Worm (Caenorhabditis elegans): ENCODE data around the gene T06E4.7.
A peak's percentile ranks its signal among the peaks of the same experiment; 100 is the strongest.

Gene T06E4.7

DNA sequence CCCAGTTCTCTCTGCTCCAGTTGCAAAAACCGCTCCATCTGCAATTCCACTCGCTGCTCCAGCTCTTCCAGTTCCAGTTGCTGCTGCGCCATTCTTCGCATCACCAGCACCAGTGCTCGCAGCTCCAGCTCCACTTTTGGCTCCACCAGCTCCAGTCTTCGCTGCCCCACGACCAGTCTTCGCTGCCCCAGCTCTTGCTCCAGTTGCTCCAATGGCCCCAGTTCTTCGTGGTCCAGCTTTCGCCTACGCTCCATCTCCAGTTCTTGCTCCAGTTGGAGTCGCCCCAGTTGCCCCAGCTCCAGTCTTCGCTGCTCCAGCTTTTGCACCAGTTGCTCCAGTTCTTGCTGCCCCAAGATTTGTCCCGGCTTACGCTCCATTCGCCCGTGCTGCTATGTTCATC lies 5.8 kb upstream of the T06E4.7 start (continued):
- 0 out of 2 replicates have a peak, but pooled peaks have one; percentile 41 for TF ChIP-seq nhr-120 (GFP tag; IDR thresholded peaks at IDR 0.05)
- no peak for TF ChIP-seq madf-10 (tag; optimal IDR thresholded peaks at IDR 0.05)
- 0 out of 2 replicates have a peak, but pooled peaks have one; percentile 23 for TF ChIP-seq madf-3 (GFP tag; IDR thresholded peaks at IDR 0.05)
- no peak for TF ChIP-seq mcd-1 (GFP tag; IDR thresholded peaks at IDR 0.05)
- TF ChIP-seq let-526 (GFP tag; IDR thresholded peaks at IDR 0.05): no peak
- TF ChIP-seq hlh-26 (GFP tag; conservative IDR thresholded peaks at IDR 0.05): no peak
- TF ChIP-seq bed-2 (GFP tag; IDR thresholded peaks at IDR 0.05): no peak
- TF ChIP-seq B0035.1 (tag; optimal IDR thresholded peaks at IDR 0.05): no peak
- no peak for TF ChIP-seq Y53F4B.3 (GFP tag; IDR thresholded peaks at IDR 0.05)
- no peak for TF ChIP-seq B0261.1 (tag; optimal IDR thresholded peaks at IDR 0.05)
- TF ChIP-seq ama-1 (optimal IDR thresholded peaks at IDR 0.05): no peak
- no peak for TF ChIP-seq ama-1 (GFP tag; optimal IDR thresholded peaks at IDR 0.05)
- TF ChIP-seq ztf-3 (GFP tag; optimal IDR thresholded peaks at IDR 0.05): no peak

DNA sequence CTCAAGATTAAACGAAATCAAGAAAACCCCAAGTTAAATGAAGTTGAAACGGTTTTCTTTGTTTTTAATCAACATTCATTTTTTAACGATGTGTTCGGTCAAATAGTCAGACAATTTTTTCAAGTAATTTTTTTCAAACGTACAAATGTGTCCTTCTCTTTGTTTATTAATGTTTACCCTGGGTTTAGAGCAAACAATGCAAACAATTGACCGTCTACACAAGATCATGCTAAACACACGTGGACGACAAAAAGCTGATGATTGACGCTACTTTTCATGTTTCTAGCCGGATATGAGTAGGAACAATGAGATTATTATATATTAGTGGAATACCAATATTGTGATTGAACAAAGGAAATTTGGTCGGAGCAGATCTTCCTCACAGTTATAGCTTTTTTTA lies 4.8 kb upstream of the T06E4.7 start:
- TF ChIP-seq let-607 (tag; optimal IDR thresholded peaks at IDR 0.05) (no peak), ztf-25 (GFP tag; IDR thresholded peaks at IDR 0.05) (no peak)

DNA sequence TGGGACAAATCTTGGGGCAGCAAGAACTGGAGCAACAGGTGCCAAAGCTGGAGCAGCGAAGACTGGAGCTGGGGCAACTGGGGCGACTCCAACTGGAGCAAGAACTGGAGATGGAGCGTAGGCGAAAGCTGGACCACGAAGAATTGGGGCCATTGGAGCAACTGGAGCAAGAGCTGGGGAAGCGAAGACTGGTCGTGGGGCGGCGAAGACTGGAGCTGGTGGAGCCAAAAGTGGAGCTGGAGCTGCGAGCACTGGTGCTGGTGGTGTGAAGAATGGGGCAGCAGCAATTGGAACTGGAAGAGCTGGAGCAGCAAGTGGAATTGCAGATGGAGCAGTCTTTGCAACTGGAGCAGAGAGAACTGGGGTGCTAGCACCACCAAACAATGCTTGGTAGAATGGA lies 3.9 kb upstream of the T06E4.7 start:
- 0 out of 2 replicates have a peak, but pooled peaks have one; percentile 10 for TF ChIP-seq hlh-26 (GFP tag; conservative IDR thresholded peaks at IDR 0.05)
- TF ChIP-seq egrh-3 (GFP tag; IDR thresholded peaks at IDR 0.05): peak; percentile 79; the same call in 1 of the 2 replicates
- TF ChIP-seq zfh-2 (GFP tag; conservative IDR thresholded peaks at IDR 0.05): peak; percentile 76

DNA sequence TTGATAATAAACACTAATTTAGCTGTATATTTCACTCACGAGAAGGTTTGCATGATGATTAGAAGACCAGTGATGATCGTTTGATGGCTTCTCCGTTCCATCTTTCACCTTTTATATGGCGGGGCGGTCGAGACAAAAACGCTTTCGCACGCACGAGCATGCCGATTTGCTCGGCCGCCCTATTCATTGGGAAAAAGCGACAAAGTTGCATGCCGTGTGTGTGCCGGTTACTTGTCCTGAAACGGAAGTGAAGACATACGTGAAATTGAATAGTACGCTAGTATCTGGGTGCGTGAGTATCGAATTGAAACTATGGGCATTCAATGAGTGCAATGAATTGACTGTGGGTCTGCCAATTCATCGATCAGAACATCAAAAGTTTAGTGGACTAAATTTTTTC lies 3.4 kb upstream of the T06E4.7 start, which contains the start of gene idpc-5:
Gene idpc-5, minus strand, starts transcription at position 101 of the 400 bp plus-strand sequence.
- TF ChIP-seq hmg-1.2 (GFP tag; IDR thresholded peaks at IDR 0.05): no peak
- TF ChIP-seq hmg-20 (GFP tag; IDR thresholded peaks at IDR 0.05): no peak
- TF ChIP-seq T07F8.4 (tag; optimal IDR thresholded peaks at IDR 0.05): no peak
- TF ChIP-seq sea-2 (GFP tag; IDR thresholded peaks at IDR 0.05): no peak
- TF ChIP-seq C17E4.6 (GFP tag; IDR thresholded peaks at IDR 0.05): no peak
- no peak for TF ChIP-seq egl-18 (GFP tag; IDR thresholded peaks at IDR 0.05)

DNA sequence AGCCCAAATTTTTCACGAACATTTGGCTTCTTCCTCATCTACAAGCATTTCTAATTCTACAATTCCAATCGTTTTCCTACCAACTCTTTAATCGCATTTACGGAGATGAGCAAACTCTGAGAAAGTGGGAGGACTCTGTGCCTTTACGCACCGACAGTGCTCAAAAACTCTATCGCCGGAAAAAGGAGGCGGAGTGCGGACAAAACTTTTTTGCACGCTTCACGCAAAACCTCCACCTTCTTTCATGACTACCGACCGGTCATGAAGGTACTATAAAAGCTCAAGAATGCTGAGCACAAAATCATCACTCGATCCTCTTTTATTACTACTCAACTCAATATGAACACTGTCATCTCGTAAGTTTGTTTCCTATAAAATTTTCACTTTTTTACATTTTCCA lies 1.1 kb upstream of the T06E4.7 start, which contains the start of gene idpc-4:
Gene idpc-4, plus strand, starts transcription at position 301 of the 400 bp plus-strand sequence.
- TF ChIP-seq egl-44 (GFP tag; IDR thresholded peaks at IDR 0.05): no peak
- no peak for TF ChIP-seq repo-1 (tag; optimal IDR thresholded peaks at IDR 0.05)
- no peak for TF ChIP-seq xnd-1 (tag; optimal IDR thresholded peaks at IDR 0.05)
- TF ChIP-seq B0035.1 (tag; optimal IDR thresholded peaks at IDR 0.05): no peak
- TF ChIP-seq lag-1 (GFP tag; IDR thresholded peaks at IDR 0.05): no peak
- no peak for TF ChIP-seq lin-26 (GFP tag; IDR thresholded peaks at IDR 0.05)
- no peak for TF ChIP-seq F22D6.2 (tag; optimal IDR thresholded peaks at IDR 0.05)

DNA sequence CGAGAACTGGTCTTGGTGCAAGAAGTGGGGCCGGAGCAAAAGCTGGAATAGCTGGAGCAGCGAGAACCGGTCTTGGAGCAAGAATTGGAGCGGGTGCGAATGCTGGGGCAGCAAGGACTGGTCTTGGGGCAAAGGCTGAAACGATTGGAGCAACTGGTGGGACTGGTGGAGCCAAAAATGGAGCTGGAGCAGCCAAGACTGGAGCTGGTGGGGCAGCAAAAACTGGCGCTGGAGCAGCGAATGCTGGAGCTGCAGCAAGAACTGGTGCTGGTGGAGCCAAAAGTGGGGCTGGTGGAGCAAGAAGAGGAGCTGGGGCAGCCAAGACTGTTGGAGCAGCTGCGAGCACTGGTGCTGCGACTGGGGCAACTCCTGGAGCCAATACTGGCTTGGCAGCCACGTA lies 2.4 kb downstream of the T06E4.7 start:
- TF ChIP-seq chd-7 (tag; optimal IDR thresholded peaks at IDR 0.05) (peak; percentile 52), dox-1 (GFP tag; IDR thresholded peaks at IDR 0.05) (peak; percentile 42; the same call in 1 of the 2 replicates), C17E4.6 (GFP tag; IDR thresholded peaks at IDR 0.05) (no peak), zfh-2 (GFP tag; conservative IDR thresholded peaks at IDR 0.05) (peak; percentile 90), repo-1 (tag; optimal IDR thresholded peaks at IDR 0.05) (no peak), snpc-4 (GFP tag; optimal IDR thresholded peaks at IDR 0.05) (no peak), snpc-4 (tag; optimal IDR thresholded peaks at IDR 0.05) (no peak), T26A5.8 (tag; optimal IDR thresholded peaks at IDR 0.05) (no peak), B0019.2 (GFP tag; conservative IDR thresholded peaks at IDR 0.05) (no peak), F57C9.4 (tag; optimal IDR thresholded peaks at IDR 0.05) (no peak), him-1 (tag; optimal IDR thresholded peaks at IDR 0.05) (no peak), egrh-3 (GFP tag; IDR thresholded peaks at IDR 0.05) (peak; percentile 83), pha-4 (tag; optimal IDR thresholded peaks at IDR 0.05) (no peak), cebp-2 (GFP tag; IDR thresholded peaks at IDR 0.05) (no peak)
